Fruit fly (Drosophila melanogaster): ENCODE measurements around the gene pigs.

The pigs gene

DNA sequence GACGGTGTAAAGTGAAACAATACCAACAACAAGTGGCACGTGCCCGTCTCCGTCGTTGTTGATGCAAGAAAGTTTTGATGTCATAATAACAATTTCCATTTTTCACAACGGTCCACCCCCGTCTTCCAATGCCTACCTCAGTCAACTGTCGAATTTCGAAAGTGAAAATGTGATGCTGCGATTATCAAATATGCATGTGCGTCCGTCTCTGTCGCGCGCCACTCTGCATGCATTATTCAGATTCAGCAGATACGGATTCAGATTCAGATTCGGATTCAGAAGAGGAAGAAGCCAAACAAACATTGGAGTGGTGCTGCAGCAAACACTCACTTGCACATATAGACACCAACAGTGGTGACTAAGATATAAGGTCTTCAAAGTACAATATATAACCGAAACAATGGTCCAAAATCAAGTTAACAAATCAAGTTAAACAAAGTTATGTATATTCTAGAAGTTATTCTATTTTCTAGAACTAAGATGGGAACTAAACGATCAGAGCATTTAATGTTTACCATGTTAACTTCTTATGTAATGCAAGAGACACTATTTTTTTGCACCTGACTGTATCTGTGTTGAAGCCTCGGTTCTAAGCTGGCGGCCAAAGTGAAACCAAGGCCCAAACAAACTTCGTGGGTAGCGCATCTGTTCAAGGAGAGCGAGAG is 42.9 kb downstream of the pigs start (continued):
- TF ChIP-seq CG34406 (GFP tag; optimal IDR thresholded peaks at IDR 0.05) (peak; percentile 37), esn (GFP tag; optimal IDR thresholded peaks at IDR 0.05) (peak; percentile 66), CG8319 (GFP tag; optimal IDR thresholded peaks at IDR 0.05) (no peak), CG32006 (GFP tag; optimal IDR thresholded peaks at IDR 0.05) (peak; percentile 59), CG11902 (GFP tag; optimal IDR thresholded peaks at IDR 0.05) (no peak), Ets21C (GFP tag; optimal IDR thresholded peaks at IDR 0.05) (peak; percentile 38), achi (GFP tag; optimal IDR thresholded peaks at IDR 0.05) (peak; percentile 58), acj6 (GFP tag; optimal IDR thresholded peaks at IDR 0.05) (peak; percentile 31), CG7368 (GFP tag; optimal IDR thresholded peaks at IDR 0.05) (peak; percentile 48), Sox102F (GFP tag; optimal IDR thresholded peaks at IDR 0.05) (peak; percentile 56), CG6163 (GFP tag; IDR thresholded peaks at IDR 0.05) (peak; percentile 80), svp (GFP tag) (peak; percentile 84), Ets96B (tag; optimal IDR thresholded peaks at IDR 0.05) (peak; percentile 57), lz (GFP tag; optimal IDR thresholded peaks at IDR 0.05) (peak; percentile 61), Smox (GFP tag; optimal IDR thresholded peaks at IDR 0.05) (peak; percentile 54), Eip93F (GFP tag; optimal IDR thresholded peaks at IDR 0.05) (no peak), topi (GFP tag; optimal IDR thresholded peaks at IDR 0.05) (peak; percentile 53), Eip78C (GFP tag) (peak; percentile 85), CG1621 (tag; optimal IDR thresholded peaks at IDR 0.05) (peak; percentile 15), fkh (GFP tag; optimal IDR thresholded peaks at IDR 0.05) (no peak), pdm3 (GFP tag; optimal IDR thresholded peaks at IDR 0.05) (peak; percentile 60), fd85E (GFP tag; optimal IDR thresholded peaks at IDR 0.05) (no peak)

DNA sequence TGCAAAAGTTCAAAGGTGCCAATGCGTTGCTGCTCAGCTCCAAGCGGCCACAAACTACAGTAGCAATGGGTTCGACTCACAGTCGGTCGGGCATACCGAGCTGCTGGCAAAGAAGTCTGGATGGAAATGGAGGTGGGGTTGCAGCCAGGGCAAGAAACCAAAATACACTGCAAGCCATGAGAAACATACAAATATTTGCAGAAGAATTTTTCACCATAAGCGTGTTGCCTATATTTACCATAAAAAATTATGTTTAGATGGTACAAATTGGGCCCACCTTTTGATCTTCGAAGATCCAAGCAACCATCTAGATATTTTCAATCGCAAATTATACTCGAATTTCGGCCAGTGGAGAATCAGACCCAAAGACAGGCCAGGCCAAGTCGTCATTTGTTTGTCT is 47.0 kb downstream of the pigs start:
- TF ChIP-seq CG34406 (GFP tag; optimal IDR thresholded peaks at IDR 0.05) (no peak), CG11762 (GFP tag; optimal IDR thresholded peaks at IDR 0.05; ENCODE audit: insufficient read depth) (no peak), CG3919 (GFP tag; optimal IDR thresholded peaks at IDR 0.05) (peak; percentile 9), CG8632 (GFP tag; optimal IDR thresholded peaks at IDR 0.05) (no peak), dac (GFP tag; optimal IDR thresholded peaks at IDR 0.05) (no peak), CG6854 (GFP tag; optimal IDR thresholded peaks at IDR 0.05) (no peak), eg (GFP tag; IDR thresholded peaks at IDR 0.05) (no peak), CG6276 (GFP tag; optimal IDR thresholded peaks at IDR 0.05) (no peak), Gug (GFP tag; IDR thresholded peaks at IDR 0.05) (no peak), CG32006 (GFP tag; optimal IDR thresholded peaks at IDR 0.05) (peak; percentile 37), CG16779 (tag; optimal IDR thresholded peaks at IDR 0.05) (no peak), topi (GFP tag; optimal IDR thresholded peaks at IDR 0.05) (no peak), CG8119 (GFP tag; IDR thresholded peaks at IDR 0.05) (peak; percentile 26; the same call in 1 of the 3 replicates), Sox14 (GFP tag; optimal IDR thresholded peaks at IDR 0.05) (peak; percentile 18), salr (GFP tag; optimal IDR thresholded peaks at IDR 0.05) (peak in 1 of 2 experiments; percentile 6), CG15336 (GFP tag; IDR thresholded peaks at IDR 0.05) (peak; percentile 42; the same call in 1 of the 2 replicates), lz (GFP tag; optimal IDR thresholded peaks at IDR 0.05) (no peak), fkh (GFP tag; optimal IDR thresholded peaks at IDR 0.05) (no peak), OdsH (GFP tag; optimal IDR thresholded peaks at IDR 0.05) (peak; percentile 4), CG9139 (GFP tag; optimal IDR thresholded peaks at IDR 0.05) (no peak), Sox102F (GFP tag; optimal IDR thresholded peaks at IDR 0.05) (no peak), CG1621 (tag; optimal IDR thresholded peaks at IDR 0.05) (no peak), CG10631 (GFP tag; optimal IDR thresholded peaks at IDR 0.05) (peak; percentile 25), CG3032 (tag; optimal IDR thresholded peaks at IDR 0.05) (peak; percentile 10), Lpt (GFP tag; optimal IDR thresholded peaks at IDR 0.05) (peak; percentile 9), dsx (GFP tag; optimal IDR thresholded peaks at IDR 0.05; ENCODE audit: poor library complexity, severe bottlenecking) (peak; percentile 1), Hr4 (GFP tag; optimal IDR thresholded peaks at IDR 0.05) (peak; percentile 13), CG11294 (GFP tag; IDR thresholded peaks at IDR 0.05) (no peak), CG6808 (GFP tag; optimal IDR thresholded peaks at IDR 0.05) (no peak), Ets21C (GFP tag; optimal IDR thresholded peaks at IDR 0.05) (no peak), CG8319 (GFP tag; optimal IDR thresholded peaks at IDR 0.05) (no peak), CG31627 (GFP tag; optimal IDR thresholded peaks at IDR 0.05) (peak; percentile 13), Hr39 (GFP tag; optimal IDR thresholded peaks at IDR 0.05) (no peak), esn (GFP tag; optimal IDR thresholded peaks at IDR 0.05) (peak; percentile 12), Eip75B (GFP tag; optimal IDR thresholded peaks at IDR 0.05) (no peak), Sox15 (GFP tag; optimal IDR thresholded peaks at IDR 0.05) (no peak), net (GFP tag; optimal IDR thresholded peaks at IDR 0.05) (no peak)

Measured in whole organism, prepupa.